Fruit fly (Drosophila melanogaster) whole organism, embryonic: ENCODE measurements around the gene CG2267.

Source experiments
- Atf3 ChIP-seq: fragments of 200-800 bp; sonication (Bioruptor generic); optimal IDR thresholded peaks from 3 replicates; lab custom pipeline; 2016; ENCODE audit warnings: missing biosample characterization, missing genetic modification characterization
- B-H1 ChIP-seq: fragments of 200-800 bp; sonication (Bioruptor generic); IDR thresholded peaks from 3 replicates; pipeline ENCODE4 v1.3.6; 2022; ENCODE audit warnings: missing biosample characterization, missing genetic modification characterization
- CG11456 ChIP-seq: fragments of 200-800 bp; sonication (Bioruptor generic); IDR thresholded peaks from 3 replicates; pipeline ENCODE4 v1.3.6; 2022; ENCODE audit warnings: missing biosample characterization, missing genetic modification characterization
- CG13296 ChIP-seq: fragments of 200-800 bp; sonication (Bioruptor generic); optimal IDR thresholded peaks from 3 replicates; lab custom pipeline; 2018; ENCODE audit warnings: missing biosample characterization, mild to moderate bottlenecking, missing genetic modification characterization
- CG13624 ChIP-seq: fragments of 200-800 bp; sonication (Bioruptor generic); optimal IDR thresholded peaks from 2 replicates; lab custom pipeline; 2016; ENCODE audit warnings: missing biosample characterization, missing genetic modification characterization
- CG14050 ChIP-seq: fragments of 200-800 bp; sonication (Bioruptor generic); IDR thresholded peaks from 3 replicates; pipeline ENCODE4 v1.3.6; 2022; ENCODE audit warnings: missing biosample characterization, missing genetic modification characterization
- CG14710 ChIP-seq: fragments of 200-800 bp; sonication (Bioruptor generic); optimal IDR thresholded peaks from 3 replicates; lab custom pipeline; 2019; ENCODE audit warnings: missing biosample characterization, mild to moderate bottlenecking, missing genetic modification characterization, moderate library complexity
- CG17612 ChIP-seq: fragments of 200-800 bp; sonication (Bioruptor generic); IDR thresholded peaks from 2 replicates; pipeline ENCODE4 v1.3.6; 2022; ENCODE audit warnings: missing biosample characterization, missing genetic modification characterization
- CG2120 ChIP-seq: fragments of 200-800 bp; sonication (Bioruptor generic); optimal IDR thresholded peaks from 3 replicates; lab custom pipeline; 2016; ENCODE audit warnings: missing biosample characterization, missing genetic modification characterization
- CG2202 ChIP-seq: fragments of 200-800 bp; sonication (Bioruptor generic); optimal IDR thresholded peaks from 2 replicates; lab custom pipeline; 2018; ENCODE audit warnings: missing biosample characterization, mild to moderate bottlenecking, missing genetic modification characterization
- CG2712 ChIP-seq: fragments of 200-800 bp; optimal IDR thresholded peaks from 3 replicates; lab custom pipeline; 2019; ENCODE audit warnings: missing biosample characterization, mild to moderate bottlenecking, missing genetic modification characterization, moderate library complexity
- CG31224 ChIP-seq: fragments of 200-800 bp; sonication (Bioruptor generic); IDR thresholded peaks from 2 replicates; pipeline ENCODE4 v1.3.6; 2022; ENCODE audit warnings: missing biosample characterization, missing genetic modification characterization
- CG34376 ChIP-seq: fragments of 200-800 bp; sonication (Bioruptor generic); optimal IDR thresholded peaks from 2 replicates; lab custom pipeline; 2018; ENCODE audit warnings: missing biosample characterization, mild to moderate bottlenecking, missing genetic modification characterization
- CG4282 ChIP-seq: fragments of 200-800 bp; sonication (Bioruptor generic); optimal IDR thresholded peaks from 2 replicates; lab custom pipeline; 2016; ENCODE audit warnings: missing biosample characterization, missing genetic modification characterization
- CG4424 ChIP-seq: fragments of 200-800 bp; sonication (Bioruptor generic); optimal IDR thresholded peaks from 3 replicates; lab custom pipeline; 2016; ENCODE audit warnings: missing biosample characterization, missing genetic modification characterization
- CG4617 ChIP-seq: fragments of 200-800 bp; sonication (Bioruptor generic); optimal IDR thresholded peaks from 3 replicates; lab custom pipeline; 2016; ENCODE audit warnings: missing biosample characterization, missing genetic modification characterization, borderline replicate concordance
- CG5245 ChIP-seq: fragments of 200-800 bp; sonication (Bioruptor generic); optimal IDR thresholded peaks from 3 replicates; lab custom pipeline; 2016; ENCODE audit warnings: missing biosample characterization, missing genetic modification characterization
- CG6791 ChIP-seq: fragments of 200-800 bp; sonication (Bioruptor generic); IDR thresholded peaks from 3 replicates; pipeline ENCODE4 v1.3.6; 2022; ENCODE audit warnings: missing biosample characterization, missing genetic modification characterization; ENCODE audit not compliant: partially characterized antibody
- CG7963 ChIP-seq: fragments of 200-800 bp; sonication (Bioruptor generic); IDR thresholded peaks from 3 replicates; pipeline ENCODE4 v1.3.6; 2022; ENCODE audit warnings: missing biosample characterization, missing genetic modification characterization; ENCODE audit not compliant: partially characterized antibody
- CG8765 ChIP-seq: fragments of 200-800 bp; sonication (Bioruptor generic); IDR thresholded peaks from 2 replicates; pipeline ENCODE4 v1.3.6; 2022; ENCODE audit warnings: missing biosample characterization, missing genetic modification characterization
- CG9215 ChIP-seq: fragments of 200-800 bp; sonication (Bioruptor generic); IDR thresholded peaks from 2 replicates; pipeline ENCODE4 v1.3.6; 2022; ENCODE audit warnings: missing biosample characterization, missing genetic modification characterization
- CG9876 ChIP-seq: fragments of 200-800 bp; sonication (Bioruptor generic); optimal IDR thresholded peaks from 2 replicates; lab custom pipeline; 2016; ENCODE audit warnings: missing biosample characterization, missing genetic modification characterization
- Camta ChIP-seq: fragments of 200-800 bp; sonication (Bioruptor generic); optimal IDR thresholded peaks from 2 replicates; lab custom pipeline; 2016; ENCODE audit warnings: missing biosample characterization, missing genetic modification characterization
- Dbx ChIP-seq: fragments of 200-800 bp; sonication (Bioruptor generic); IDR thresholded peaks from 3 replicates; pipeline ENCODE4 v1.3.6; 2022; ENCODE audit warnings: missing biosample characterization, missing genetic modification characterization
- Elba2 ChIP-seq: fragments of 200-800 bp; sonication (Bioruptor generic); optimal IDR thresholded peaks from 3 replicates; lab custom pipeline; 2016; ENCODE audit warnings: missing biosample characterization, missing genetic modification characterization
- Gug ChIP-seq: fragments of 200-800 bp; sonication (Bioruptor generic); IDR thresholded peaks from 4 replicates; pipeline ENCODE4 v1.3.6; 2022; ENCODE audit warnings: missing biosample characterization, missing genetic modification characterization
- Lim3 ChIP-seq: fragments of 200-800 bp; sonication (Bioruptor generic); IDR thresholded peaks from 2 replicates; pipeline ENCODE4 v1.3.6; 2022; ENCODE audit warnings: missing biosample characterization, missing genetic modification characterization
- Lpt ChIP-seq: fragments of >200 bp; optimal IDR thresholded peaks from 2 replicates; lab custom pipeline; 2018; ENCODE audit warnings: missing biosample characterization, missing genetic modification characterization
- Oaz ChIP-seq: fragments of 200-800 bp; sonication (Bioruptor generic); IDR thresholded peaks from 2 replicates; pipeline ENCODE4 v1.3.6; 2022; ENCODE audit warnings: missing biosample characterization, missing genetic modification characterization
- Sin3A ChIP-seq: fragments of >200 bp; optimal IDR thresholded peaks from 2 replicates; lab custom pipeline; 2018
- TFAM ChIP-seq: fragments of 200-800 bp; sonication (Bioruptor generic); optimal IDR thresholded peaks from 2 replicates; lab custom pipeline; 2017; ENCODE audit warnings: missing biosample characterization, missing genetic modification characterization, inconsistent platforms
- Taf1 ChIP-seq: fragments of 200-800 bp; sonication (Bioruptor generic); IDR thresholded peaks from 2 replicates; pipeline ENCODE4 v1.3.6; 2022; ENCODE audit warnings: missing biosample characterization, missing genetic modification characterization
- al ChIP-seq: fragments of 200-800 bp; sonication (Bioruptor generic); IDR thresholded peaks from 2 replicates; pipeline ENCODE4 v1.3.6; 2022; ENCODE audit warnings: missing biosample characterization, missing genetic modification characterization
- ara ChIP-seq: fragments of 200-800 bp; sonication (Bioruptor generic); IDR thresholded peaks from 2 replicates; pipeline ENCODE4 v1.3.6; 2022; ENCODE audit warnings: missing biosample characterization, missing genetic modification characterization
- cad ChIP-seq: fragments of >200 bp; optimal IDR thresholded peaks from 2 replicates; lab custom pipeline; 2017; ENCODE audit warnings: missing biosample characterization, missing genetic modification characterization
- chm ChIP-seq: fragments of 200-800 bp; sonication (Bioruptor generic); IDR thresholded peaks from 2 replicates; pipeline ENCODE4 v1.3.6; 2022; ENCODE audit warnings: missing biosample characterization, missing genetic modification characterization
- dpn ChIP-seq, 2 experiments: fragments of 200-800 bp; sonication (Bioruptor generic); optimal IDR thresholded peaks; 3 replicates each; lab custom pipeline; 2016; ENCODE audit warnings: missing biosample characterization in 2 of 2, missing genetic modification characterization in 2 of 2
- gem ChIP-seq: fragments of 200-800 bp; sonication (Bioruptor generic); optimal IDR thresholded peaks from 2 replicates; lab custom pipeline; 2019; ENCODE audit warnings: missing biosample characterization, mild to moderate bottlenecking, missing genetic modification characterization, moderate library complexity
- grau ChIP-seq: fragments of 200-800 bp; optimal IDR thresholded peaks from 3 replicates; lab custom pipeline; 2019; ENCODE audit warnings: missing biosample characterization, mild to moderate bottlenecking, missing genetic modification characterization, moderate library complexity
- inv ChIP-seq: fragments of 200-800 bp; sonication (Bioruptor generic); IDR thresholded peaks from 2 replicates; pipeline ENCODE4 v1.3.6; 2022; ENCODE audit warnings: missing biosample characterization, missing genetic modification characterization; ENCODE audit not compliant: partially characterized antibody
- jumu ChIP-seq: fragments of 200-800 bp; sonication (Bioruptor generic); optimal IDR thresholded peaks from 3 replicates; lab custom pipeline; 2016; ENCODE audit warnings: missing biosample characterization, missing genetic modification characterization
- lbe ChIP-seq: fragments of 200-800 bp; sonication (Bioruptor generic); optimal IDR thresholded peaks from 2 replicates; lab custom pipeline; 2016; ENCODE audit warnings: missing biosample characterization, mild to moderate bottlenecking, missing genetic modification characterization
- mirr ChIP-seq: fragments of 200-800 bp; sonication (Bioruptor generic); optimal IDR thresholded peaks from 3 replicates; lab custom pipeline; 2018; ENCODE audit warnings: missing biosample characterization, mild to moderate bottlenecking, missing genetic modification characterization
- odd ChIP-seq: fragments of 200-800 bp; sonication (Bioruptor generic); optimal IDR thresholded peaks from 2 replicates; lab custom pipeline; 2017; ENCODE audit warnings: missing biosample characterization, mild to moderate bottlenecking, missing genetic modification characterization
- psq ChIP-seq: fragments of 200-800 bp; sonication (Bioruptor generic); optimal IDR thresholded peaks from 2 replicates; lab custom pipeline; 2017; ENCODE audit warnings: missing biosample characterization, missing genetic modification characterization
- rib ChIP-seq: fragments of 200-800 bp; sonication (Bioruptor generic); IDR thresholded peaks from 2 replicates; pipeline ENCODE4 v1.3.6; 2022; ENCODE audit warnings: missing biosample characterization, missing genetic modification characterization
- ssp ChIP-seq: fragments of 200-800 bp; sonication (Bioruptor generic); IDR thresholded peaks from 2 replicates; pipeline ENCODE4 v1.3.6; 2022; ENCODE audit warnings: missing biosample characterization, missing genetic modification characterization
- sug ChIP-seq: fragments of 200-800 bp; optimal IDR thresholded peaks from 2 replicates; lab custom pipeline; 2019; ENCODE audit warnings: missing biosample characterization, mild to moderate bottlenecking, missing genetic modification characterization, moderate library complexity
- trem ChIP-seq: fragments of 200-800 bp; optimal IDR thresholded peaks from 3 replicates; lab custom pipeline; 2019; ENCODE audit warnings: missing biosample characterization, mild to moderate bottlenecking, missing genetic modification characterization, moderate library complexity
- yki ChIP-seq: fragments of >200 bp; optimal IDR thresholded peaks from 3 replicates; lab custom pipeline; 2018
- zf30C ChIP-seq: fragments of 200-800 bp; sonication (Bioruptor generic); optimal IDR thresholded peaks from 3 replicates; lab custom pipeline; 2018; ENCODE audit warnings: missing biosample characterization, mild to moderate bottlenecking, missing genetic modification characterization

CG2267 gene

DNA sequence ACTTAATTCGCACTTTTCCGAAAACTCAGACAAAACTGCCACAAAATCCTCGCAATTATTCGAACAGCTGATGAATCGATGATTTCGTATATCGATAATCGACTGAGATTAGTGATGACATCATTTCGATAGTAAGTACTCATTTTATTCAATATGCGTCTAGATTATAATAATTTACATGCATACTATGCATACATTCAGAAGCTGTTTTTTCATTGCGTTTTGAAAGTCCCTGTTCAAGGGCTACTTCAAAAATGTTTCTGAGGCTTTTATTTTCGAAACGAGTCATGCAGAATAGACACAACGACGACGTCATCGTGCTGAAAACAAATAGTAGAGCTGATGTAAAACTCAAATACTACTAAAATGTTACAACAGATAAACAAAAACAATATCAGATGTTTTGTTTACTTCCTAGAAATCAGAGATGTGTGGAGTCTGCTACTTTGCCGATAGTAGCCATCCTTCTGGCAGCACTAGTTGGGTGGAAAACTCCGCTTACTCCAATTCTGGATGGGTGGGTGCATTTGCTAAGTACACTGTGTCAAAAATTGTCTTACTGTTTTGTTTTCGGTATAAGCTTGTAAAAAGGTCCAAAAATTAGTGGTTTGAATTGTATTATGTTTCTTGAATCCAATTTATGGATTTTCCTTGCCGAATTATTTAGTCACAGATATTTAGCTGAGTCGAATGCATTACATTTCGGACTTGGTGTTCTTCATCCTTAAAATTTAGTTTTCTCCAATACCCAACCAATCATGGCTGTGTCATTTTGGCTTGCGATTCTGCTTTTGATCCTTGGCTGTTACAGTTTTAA lies 27.2 kb downstream of the CG2267 start, which contains the start of the genes CG2246 and CG31021 (continued):
- TF ChIP-seq grau (tag; lab: Kevin White, UChicago) (peak; percentile 45), odd (GFP tag; lab: Kevin White, UChicago) (no peak), Lim3 (no peak), TFAM (GFP tag; lab: Kevin White, UChicago) (no peak), Taf1 (GFP tag; lab: Robert Waterston, UW) (0 out of 2 replicates have a peak, but pooled peaks have one; percentile 7), CG13296 (GFP tag; lab: Kevin White, UChicago) (no peak), Sin3A (lab: Kevin White, UChicago) (peak; percentile 80), CG11456 (GFP tag; lab: Robert Waterston, UW) (peak; percentile 82), CG34376 (GFP tag; lab: Kevin White, UChicago) (peak; percentile 18), Atf3 (GFP tag; lab: Kevin White, UChicago) (peak; percentile 67), Dbx (GFP tag; lab: Robert Waterston, UW) (peak; percentile 70; the same call in 2 of the 3 replicates), CG9876 (peak; percentile 63), yki (lab: Kevin White, UChicago) (peak; percentile 4), CG4282 (GFP tag; lab: Kevin White, UChicago) (peak; percentile 66), CG4617 (GFP tag; lab: Kevin White, UChicago) (peak; percentile 54), Gug (GFP tag; lab: Robert Waterston, UW) (peak; percentile 72; the same call in 3 of the 4 replicates), CG17612 (GFP tag; lab: Robert Waterston, UW) (no peak), ara (GFP tag; lab: Robert Waterston, UW) (peak; percentile 42; the same call in 1 of the 2 replicates), zf30C (GFP tag; lab: Kevin White, UChicago) (peak; percentile 95), CG7963 (GFP tag; lab: Robert Waterston, UW) (peak; percentile 76; the same call in 2 of the 3 replicates), CG14710 (tag; lab: Kevin White, UChicago) (peak; percentile 73), CG6791 (GFP tag; lab: Robert Waterston, UW) (peak; percentile 87), jumu (GFP tag; lab: Kevin White, UChicago) (peak; percentile 85), al (GFP tag; lab: Robert Waterston, UW) (peak; percentile 43; the same call in 1 of the 2 replicates), lbe (GFP tag; lab: Kevin White, UChicago) (no peak), mirr (GFP tag; lab: Kevin White, UChicago) (no peak), CG4424 (peak; percentile 21), CG8765 (GFP tag; lab: Robert Waterston, UW) (no peak), gem (tag; lab: Kevin White, UChicago) (peak; percentile 71), ssp (GFP tag; lab: Robert Waterston, UW) (peak; percentile 53), sug (tag; lab: Kevin White, UChicago) (no peak), dpn (GFP tag; optimal IDR thresholded peaks at IDR 0.05; lab: Kevin White, UChicago) (peak; percentile 52 to 59), rib (GFP tag; lab: Robert Waterston, UW) (no peak), CG2712 (tag; lab: Kevin White, UChicago) (peak; percentile 61), Elba2 (GFP tag; lab: Kevin White, UChicago) (no peak), inv (GFP tag; lab: Robert Waterston, UW) (peak; percentile 84), CG13624 (GFP tag; lab: Kevin White, UChicago) (peak; percentile 76), CG5245 (GFP tag; lab: Kevin White, UChicago) (peak; percentile 32), CG2120 (GFP tag; lab: Kevin White, UChicago) (peak; percentile 82), chm (GFP tag; lab: Robert Waterston, UW) (no peak), CG9215 (peak; percentile 60), CG31224 (GFP tag; lab: Robert Waterston, UW) (0 out of 2 replicates have a peak, but pooled peaks have one; percentile 32), trem (tag; lab: Kevin White, UChicago) (peak; percentile 62), Camta (GFP tag; lab: Kevin White, UChicago) (peak; percentile 15), B-H1 (no peak), CG2202 (no peak), Lpt (no peak), Oaz (no peak), psq (GFP tag; lab: Kevin White, UChicago) (peak; percentile 45), CG14050 (GFP tag; lab: Robert Waterston, UW) (no peak), cad (GFP tag; lab: Kevin White, UChicago) (no peak)
